Worm (Caenorhabditis elegans) whole organism, L4 larva: ENCODE results near the gene W08F4.10.
A peak's percentile ranks its signal among the peaks of the same experiment; 100 is the strongest.

ENCODE experiments used
- D1046.2 ChIP-seq: fragments of 200-800 bp; sonication (Bioruptor generic); IDR thresholded peaks from 2 replicates; pipeline ENCODE4 v1.3.6; 2022; ENCODE audit warnings: missing genetic modification characterization, missing compliant biosample characterization
- F10B5.3 ChIP-seq: sonication (generic microtip); optimal IDR thresholded peaks from 2 replicates; lab custom pipeline; 2016; ENCODE audit warnings: mild to moderate bottlenecking, missing genetic modification characterization, missing compliant biosample characterization
- F26F4.8 ChIP-seq: fragments of 200-800 bp; sonication (Bioruptor generic); conservative IDR thresholded peaks from 2 replicates; pipeline ENCODE4 v1.3.6; 2022; ENCODE audit warnings: missing genetic modification characterization, missing compliant biosample characterization
- F44E2.7 ChIP-seq: fragments of 200-800 bp; sonication (Bioruptor generic); IDR thresholded peaks from 2 replicates; pipeline ENCODE4 v2.1.2; 2022; ENCODE audit warnings: missing genetic modification characterization, missing compliant biosample characterization
- R02D3.7 ChIP-seq: fragments of 150-350 bp; sonication (generic microtip); optimal IDR thresholded peaks from 3 replicates; lab custom pipeline; 2014; ENCODE audit warnings: missing biosample characterization, missing genetic modification characterization
- Y48G9A.11 ChIP-seq: fragments of 200-800 bp; sonication (Bioruptor generic); IDR thresholded peaks from 2 replicates; pipeline ENCODE4 v1.3.6; 2022; ENCODE audit warnings: missing genetic modification reagents, missing genetic modification characterization, missing compliant biosample characterization
- Y5F2A.4 ChIP-seq: fragments of 200-800 bp; sonication (Bioruptor generic); optimal IDR thresholded peaks from 2 replicates; lab custom pipeline; 2018; ENCODE audit warnings: mild to moderate bottlenecking, missing genetic modification characterization, missing compliant biosample characterization
- aha-1 ChIP-seq: fragments of 150-350 bp; peaks from one replicate; lab custom pipeline; 2014; ENCODE audit warnings: missing biosample characterization, missing genetic modification characterization
- ama-1 ChIP-seq: fragments of 150-350 bp; optimal IDR thresholded peaks from 2 replicates; lab custom pipeline; 2014; ENCODE audit warnings: inconsistent platforms, mixed read lengths
- arid-1 ChIP-seq: fragments of 200-800 bp; sonication (Bioruptor generic); conservative IDR thresholded peaks from 2 replicates; pipeline ENCODE4 v1.3.6; 2022; ENCODE audit warnings: missing genetic modification reagents, missing genetic modification characterization, missing compliant biosample characterization
- attf-4 ChIP-seq: sonication (generic microtip); optimal IDR thresholded peaks from 3 replicates; lab custom pipeline; 2017; ENCODE audit warnings: missing biosample characterization, missing genetic modification characterization
- ceh-20 ChIP-seq: fragments of 200-800 bp; sonication (Bioruptor generic); IDR thresholded peaks from 2 replicates; pipeline ENCODE4 v1.3.6; 2022; ENCODE audit warnings: missing genetic modification reagents, missing genetic modification characterization, missing compliant biosample characterization
- ceh-28 ChIP-seq: fragments of 150-350 bp; optimal IDR thresholded peaks from 2 replicates; lab custom pipeline; 2014; ENCODE audit warnings: missing biosample characterization, missing genetic modification reagents, missing genetic modification characterization
- ceh-62 ChIP-seq: sonication (generic microtip); optimal IDR thresholded peaks from 2 replicates; lab custom pipeline; 2017; ENCODE audit warnings: missing biosample characterization, missing genetic modification characterization
- ceh-82 ChIP-seq: sonication (generic microtip); optimal IDR thresholded peaks from 2 replicates; lab custom pipeline; 2017; ENCODE audit warnings: missing biosample characterization, missing genetic modification characterization
- daf-12 ChIP-seq: fragments of 150-350 bp; optimal IDR thresholded peaks from 2 replicates; lab custom pipeline; 2014; ENCODE audit warnings: missing biosample characterization, missing genetic modification reagents, missing genetic modification characterization
- daf-16 ChIP-seq, 3 experiments: sonication (generic microtip); optimal IDR thresholded peaks; 2 replicates each; lab custom pipeline; 2016 to 2017; ENCODE audit warnings: missing genetic modification characterization in 3 of 3, missing genetic modification reagents in 3 of 3, mild to moderate bottlenecking in 2 of 3, missing compliant biosample characterization in 2 of 3, missing biosample characterization in 1 of 3, moderate library complexity in 1 of 3
- daf-19 ChIP-seq: fragments of 200-800 bp; sonication (Bioruptor generic); conservative IDR thresholded peaks from 2 replicates; pipeline ENCODE4 v1.3.6; 2022; ENCODE audit warnings: missing genetic modification characterization, missing compliant biosample characterization
- daf-8 ChIP-seq: fragments of 200-800 bp; sonication (Bioruptor generic); IDR thresholded peaks from 2 replicates; pipeline ENCODE4 v1.3.6; 2022; ENCODE audit warnings: missing genetic modification characterization, missing compliant biosample characterization
- dmd-9 ChIP-seq: fragments of 200-800 bp; sonication (Bioruptor generic); IDR thresholded peaks from 2 replicates; pipeline ENCODE4 v1.3.6; 2022; ENCODE audit warnings: missing genetic modification reagents, missing genetic modification characterization, missing compliant biosample characterization
- dpl-1 ChIP-seq: fragments of 150-350 bp; optimal IDR thresholded peaks from 2 replicates; lab custom pipeline; 2014; ENCODE audit warnings: missing biosample characterization, missing genetic modification reagents, missing genetic modification characterization
- egl-27 ChIP-seq: sonication (generic microtip); optimal IDR thresholded peaks from 3 replicates; lab custom pipeline; 2017; ENCODE audit warnings: missing biosample characterization, missing genetic modification reagents, missing genetic modification characterization
- egl-43 ChIP-seq: fragments of 200-800 bp; sonication (Bioruptor generic); IDR thresholded peaks from 2 replicates; pipeline ENCODE4 v1.3.6; 2022; ENCODE audit warnings: missing genetic modification reagents, missing genetic modification characterization, missing compliant biosample characterization
- fkh-10 ChIP-seq: fragments of 150-350 bp; optimal IDR thresholded peaks from 2 replicates; lab custom pipeline; 2014; ENCODE audit warnings: missing biosample characterization, missing genetic modification reagents, missing genetic modification characterization
- lin-13 ChIP-seq: fragments of 150-350 bp; optimal IDR thresholded peaks from 2 replicates; lab custom pipeline; 2014; ENCODE audit warnings: missing biosample characterization, missing genetic modification reagents, missing genetic modification characterization
- lin-38 ChIP-seq: fragments of 200-800 bp; sonication (Bioruptor generic); IDR thresholded peaks from 2 replicates; pipeline ENCODE4 v1.3.6; 2022; ENCODE audit warnings: missing genetic modification reagents, missing genetic modification characterization, missing compliant biosample characterization
- lir-3 ChIP-seq: sonication (generic microtip); optimal IDR thresholded peaks from 2 replicates; lab custom pipeline; 2016; ENCODE audit warnings: mild to moderate bottlenecking, missing genetic modification characterization, missing compliant biosample characterization
- lsy-2 ChIP-seq, 2 experiments: fragments of 150-350 bp in 1 of 2; sonication (generic microtip) in 1 of 2; optimal IDR thresholded peaks; 2 replicates each; lab custom pipeline; 2014 to 2017; ENCODE audit warnings: missing biosample characterization in 2 of 2, missing genetic modification characterization in 2 of 2
- madf-5 ChIP-seq, 2 experiments: fragments of 200-800 bp; sonication (Bioruptor generic); IDR thresholded peaks; 2 replicates each; pipeline ENCODE4 v1.3.6; 2022; ENCODE audit warnings: missing compliant biosample characterization in 2 of 2, missing genetic modification characterization in 2 of 2
- mdl-1 ChIP-seq, 2 experiments: fragments of 150-350 bp in 1 of 2; sonication (generic microtip) in 1 of 2; optimal IDR thresholded peaks; 2 replicates each; lab custom pipeline; 2014 to 2017; ENCODE audit warnings: missing biosample characterization in 2 of 2, missing genetic modification characterization in 2 of 2
- mdt-29 ChIP-seq: fragments of 200-800 bp; sonication (Bioruptor generic); IDR thresholded peaks from 2 replicates; pipeline ENCODE4 v1.3.6; 2022; ENCODE audit warnings: missing genetic modification reagents, missing genetic modification characterization, missing compliant biosample characterization
- mes-2 ChIP-seq: sonication (generic microtip); optimal IDR thresholded peaks from 2 replicates; lab custom pipeline; 2016; ENCODE audit warnings: missing genotype, mild to moderate bottlenecking, missing genetic modification characterization, missing compliant biosample characterization; ENCODE audit not compliant: poor library complexity, severe bottlenecking
- nhr-111 ChIP-seq: fragments of 200-800 bp; sonication (Bioruptor generic); optimal IDR thresholded peaks from 2 replicates; lab custom pipeline; 2018; ENCODE audit warnings: mild to moderate bottlenecking, missing genetic modification characterization, missing compliant biosample characterization
- nhr-25 ChIP-seq: sonication (generic microtip); optimal IDR thresholded peaks from 2 replicates; lab custom pipeline; 2017; ENCODE audit warnings: missing genetic modification characterization, mild to moderate bottlenecking, missing compliant biosample characterization, antibody characterized with exemption, moderate library complexity, borderline replicate concordance; ENCODE audit not compliant: insufficient read depth
- nhr-41 ChIP-seq: fragments of 200-800 bp; sonication (Bioruptor generic); IDR thresholded peaks from 2 replicates; pipeline ENCODE4 v1.3.6; 2022; ENCODE audit warnings: missing genetic modification reagents, missing genetic modification characterization, missing compliant biosample characterization
- nhr-76 ChIP-seq: fragments of 150-350 bp; optimal IDR thresholded peaks from 2 replicates; lab custom pipeline; 2014; ENCODE audit warnings: missing biosample characterization, missing genetic modification characterization
- snpc-4 ChIP-seq: fragments of 150-350 bp; optimal IDR thresholded peaks from 2 replicates; lab custom pipeline; 2014; ENCODE audit warnings: missing biosample characterization, missing genetic modification characterization
- spr-3 ChIP-seq: fragments of 200-800 bp; sonication (Bioruptor generic); optimal IDR thresholded peaks from 2 replicates; lab custom pipeline; 2018; ENCODE audit warnings: mild to moderate bottlenecking, missing genetic modification characterization, missing compliant biosample characterization
- tra-1 ChIP-seq: fragments of 200-800 bp; sonication (Bioruptor generic); IDR thresholded peaks from 2 replicates; pipeline ENCODE4 v1.3.6; 2022; ENCODE audit warnings: missing genetic modification reagents, missing genetic modification characterization, missing compliant biosample characterization
- ztf-11 ChIP-seq: fragments of 150-350 bp; optimal IDR thresholded peaks from 2 replicates; lab custom pipeline; 2014; ENCODE audit warnings: missing biosample characterization, missing genetic modification characterization

The W08F4.10 gene

ce11 chrII:601305-601704, 10.3 kb upstream of the W08F4.10 start (continued):
- TF ChIP-seq nhr-111 (GFP tag; lab: Kevin White, UChicago) (no peak), mes-2 (tag; lab: Kevin White, UChicago) (peak; percentile 51), dmd-9 (GFP tag; lab: Robert Waterston, UW) (no peak), F26F4.8 (GFP tag; lab: Robert Waterston, UW) (no peak)

ce11 chrII:596702-597101, 5.7 kb upstream of the W08F4.10 start:
- TF ChIP-seq aha-1 (tag; lab: Kevin White, UChicago), result peak; percentile 96
- no peak for TF ChIP-seq Y5F2A.4 (GFP tag; lab: Kevin White, UChicago)
- 0 out of 2 replicates have a peak, but pooled peaks have one; percentile 38 for TF ChIP-seq D1046.2 (GFP tag; lab: Robert Waterston, UW)
- TF ChIP-seq, all 104 proteins: peak for 2

ce11 chrII:593221-593620, 2.2 kb upstream of the W08F4.10 start, which contains the start of gene W08F4.1:
Gene W08F4.1 (plus strand): TSS chrII:593521.
- TF ChIP-seq lin-38 (GFP tag; lab: Robert Waterston, UW), result peak; percentile 35; the same call in 1 of the 2 replicates

ce11 chrII:587533-587932, 3.5 kb downstream of the W08F4.10 start, which contains the start of gene fbxb-34:
Gene fbxb-34 (plus strand): TSS chrII:587833.
- TF ChIP-seq ceh-62 (tag; lab: Kevin White, UChicago), result no peak
- TF ChIP-seq spr-3 (GFP tag; lab: Kevin White, UChicago), result no peak
- no peak for TF ChIP-seq aha-1 (tag; lab: Kevin White, UChicago)
- no peak for TF ChIP-seq lir-3 (tag; lab: Kevin White, UChicago)
- TF ChIP-seq attf-4 (tag; lab: Kevin White, UChicago), result no peak
- TF ChIP-seq, all 104 proteins: peak for 0

ce11 chrII:584321-584848, 6.6 kb downstream of the W08F4.10 start, which contains the start of the genes W08F4.12 and W08F4.13:
Gene W08F4.12 (minus strand): TSS chrII:584421.
Gene W08F4.13 (plus strand): TSS chrII:584798.
- TF ChIP-seq R02D3.7 (tag; lab: Kevin White, UChicago) (no peak), daf-12 (tag; lab: Kevin White, UChicago) (no peak), snpc-4 (no peak), nhr-111 (GFP tag; lab: Kevin White, UChicago) (no peak), lin-13 (GFP tag; lab: Kevin White, UChicago) (no peak), egl-43 (GFP tag; lab: Robert Waterston, UW) (no peak), tra-1 (no peak), nhr-41 (GFP tag; lab: Robert Waterston, UW) (no peak), mes-2 (tag; lab: Kevin White, UChicago) (no peak), dpl-1 (GFP tag; lab: Kevin White, UChicago) (no peak), egl-27 (tag; lab: Kevin White, UChicago) (no peak), daf-16 (GFP tag; optimal IDR thresholded peaks at IDR 0.05; lab: Kevin White, UChicago) (no peak), daf-16 (tag; optimal IDR thresholded peaks at IDR 0.05; lab: Kevin White, UChicago) (no peak), daf-19 (GFP tag; lab: Robert Waterston, UW) (no peak), ceh-20 (GFP tag; lab: Robert Waterston, UW) (no peak), ceh-28 (tag; lab: Kevin White, UChicago) (no peak)

ce11 chrII:582649-583048, 8.4 kb downstream of the W08F4.10 start, which contains the start of gene fbxb-14:
Gene fbxb-14 (minus strand): TSS chrII:582749.
- TF ChIP-seq lsy-2 (tag; optimal IDR thresholded peaks at IDR 0.05; lab: Kevin White, UChicago), result no peak
- no peak for TF ChIP-seq ceh-82 (tag; lab: Kevin White, UChicago)
- TF ChIP-seq mdt-29 (GFP tag; lab: Robert Waterston, UW), result no peak
- TF ChIP-seq mdl-1 (tag; optimal IDR thresholded peaks at IDR 0.05; lab: Kevin White, UChicago), result no peak
- TF ChIP-seq daf-8 (GFP tag; lab: Robert Waterston, UW), result no peak
- TF ChIP-seq ama-1 (lab: Kevin White, UChicago), result no peak
- no peak for TF ChIP-seq nhr-76 (tag; lab: Kevin White, UChicago)
- TF ChIP-seq ztf-11 (tag; lab: Kevin White, UChicago), result no peak
- no peak for TF ChIP-seq nhr-25
- no peak for TF ChIP-seq egl-43 (GFP tag; lab: Robert Waterston, UW)
- no peak for TF ChIP-seq lir-3 (tag; lab: Kevin White, UChicago)
- TF ChIP-seq fkh-10, result no peak
- TF ChIP-seq F10B5.3 (tag; lab: Kevin White, UChicago), result no peak
- no peak for TF ChIP-seq egl-27 (tag; lab: Kevin White, UChicago)
- TF ChIP-seq spr-3 (GFP tag; lab: Kevin White, UChicago), result no peak
- TF ChIP-seq madf-5 (GFP tag; IDR thresholded peaks at IDR 0.05; lab: Robert Waterston, UW), result no peak
- no peak for TF ChIP-seq arid-1 (GFP tag; lab: Robert Waterston, UW)
- TF ChIP-seq F44E2.7 (GFP tag; lab: Robert Waterston, UW), result no peak
- no peak for TF ChIP-seq Y48G9A.11 (GFP tag; lab: Robert Waterston, UW)
